Worm (Caenorhabditis elegans): ENCODE measurements around the gene din-1.

DNA sequence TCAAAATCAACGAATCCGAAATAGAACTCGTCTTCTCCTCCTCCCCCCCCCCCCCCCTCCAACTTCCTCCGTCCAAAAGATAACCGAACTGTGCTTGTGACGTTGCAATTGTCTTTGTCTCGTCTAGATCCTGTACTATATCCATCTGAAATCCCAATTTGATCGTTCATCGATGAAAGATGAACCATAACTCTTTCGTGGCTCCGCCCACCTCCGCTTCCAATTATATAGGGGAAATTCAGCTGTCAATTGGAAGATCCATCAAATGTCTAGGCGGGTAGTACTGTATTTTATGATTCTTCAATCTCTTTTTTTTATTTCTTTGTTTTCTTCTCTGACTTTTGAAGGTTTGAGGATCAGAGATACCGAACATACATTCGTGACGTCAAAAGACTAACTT is 12.0 kb upstream of the din-1 start:
- TF ChIP-seq egl-27 (tag; optimal IDR thresholded peaks at IDR 0.05) (no peak), nhr-129 (tag; optimal IDR thresholded peaks at IDR 0.05) (no peak), ceh-16 (tag; optimal IDR thresholded peaks at IDR 0.05) (no peak), ZK546.5 (tag; optimal IDR thresholded peaks at IDR 0.05) (no peak), fos-1 (tag; optimal IDR thresholded peaks at IDR 0.05) (no peak), unc-39 (tag; optimal IDR thresholded peaks at IDR 0.05) (no peak), ama-1 (optimal IDR thresholded peaks at IDR 0.05) (no peak), mdl-1 (tag; optimal IDR thresholded peaks at IDR 0.05) (no peak), snpc-4 (tag; optimal IDR thresholded peaks at IDR 0.05) (no peak), lin-39 (tag; optimal IDR thresholded peaks at IDR 0.05) (no peak)
